Worm (Caenorhabditis elegans): ENCODE results near the gene F35E12.6.

Gene F35E12.6

DNA sequence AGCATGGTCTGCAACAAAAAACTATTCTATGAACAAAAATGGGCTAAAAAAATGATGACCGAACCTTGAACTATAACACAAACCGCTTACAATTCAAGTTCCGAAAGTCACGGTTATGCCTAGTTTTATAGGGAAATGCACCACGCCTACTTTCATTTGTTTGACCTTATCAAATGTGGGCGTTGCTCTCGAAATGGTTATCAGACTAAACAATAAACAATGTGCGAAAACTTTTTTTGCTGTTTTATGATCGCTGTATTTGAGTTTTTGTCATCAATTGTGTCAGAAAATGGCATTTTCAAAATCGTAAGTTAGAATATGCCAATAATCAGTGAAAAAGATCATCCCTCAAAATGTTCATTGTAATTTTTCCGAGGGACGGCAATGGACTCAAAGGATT, at the start of gene F35E12.6:
Gene F35E12.6 (minus strand): TSS at position 101 of the 400 bp plus-strand sequence.
- no peak for TF ChIP-seq hmbx-1 (tag; optimal IDR thresholded peaks at IDR 0.05)
- no peak for TF ChIP-seq pes-1 (GFP tag; IDR thresholded peaks at IDR 0.05)
- no peak for TF ChIP-seq hmg-4 (GFP tag; optimal IDR thresholded peaks at IDR 0.05)
- TF ChIP-seq scrt-1 (GFP tag; IDR thresholded peaks at IDR 0.05): no peak
- TF ChIP-seq tbx-11 (GFP tag; IDR thresholded peaks at IDR 0.05): no peak
- no peak for TF ChIP-seq ceh-13 (GFP tag; optimal IDR thresholded peaks at IDR 0.05)
- TF ChIP-seq ama-1 (optimal IDR thresholded peaks at IDR 0.05): no peak
- no peak for TF ChIP-seq F13C5.2 (tag; optimal IDR thresholded peaks at IDR 0.05)
- no peak for TF ChIP-seq tbx-37 (GFP tag; conservative IDR thresholded peaks at IDR 0.05)
- no peak for TF ChIP-seq sea-1 (GFP tag; conservative IDR thresholded peaks at IDR 0.05)
- no peak for TF ChIP-seq tra-4 (tag; optimal IDR thresholded peaks at IDR 0.05)
- no peak for TF ChIP-seq B0310.2 (tag; optimal IDR thresholded peaks at IDR 0.05)
- no peak for TF ChIP-seq aly-1 (tag; optimal IDR thresholded peaks at IDR 0.05)

DNA sequence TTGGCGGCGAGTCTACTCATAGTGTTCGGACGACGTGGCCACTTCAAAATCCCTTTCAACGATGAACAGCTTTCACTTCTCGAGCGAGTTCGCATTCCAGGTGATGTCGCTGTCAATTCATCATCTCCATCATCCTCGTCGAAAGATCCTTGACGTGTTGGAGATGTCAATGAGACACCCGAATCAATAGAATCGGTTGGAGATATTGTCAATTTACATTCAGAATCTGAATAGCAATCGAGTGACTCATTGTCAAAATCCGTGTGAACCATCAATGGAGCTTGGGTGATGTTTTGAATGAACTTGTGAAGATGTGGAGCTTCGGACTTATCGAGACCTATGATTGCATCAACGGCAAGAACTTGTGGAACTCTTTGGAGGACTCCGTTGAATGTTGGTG, 49.7 kb upstream of the F35E12.6 start:
- TF ChIP-seq ama-1 (optimal IDR thresholded peaks at IDR 0.05) (no peak), ceh-36 (tag; optimal IDR thresholded peaks at IDR 0.05) (no peak), tbx-37 (GFP tag; conservative IDR thresholded peaks at IDR 0.05) (no peak), tbx-11 (GFP tag; IDR thresholded peaks at IDR 0.05) (no peak), ets-7 (tag; optimal IDR thresholded peaks at IDR 0.05) (no peak), tra-4 (tag; optimal IDR thresholded peaks at IDR 0.05) (no peak), F13C5.2 (tag; optimal IDR thresholded peaks at IDR 0.05) (no peak), B0310.2 (tag; optimal IDR thresholded peaks at IDR 0.05) (no peak), flt-1 (GFP tag; IDR thresholded peaks at IDR 0.05) (no peak), hmbx-1 (tag; optimal IDR thresholded peaks at IDR 0.05) (no peak), sea-1 (GFP tag; conservative IDR thresholded peaks at IDR 0.05) (no peak), ceh-13 (GFP tag; optimal IDR thresholded peaks at IDR 0.05) (no peak)

DNA sequence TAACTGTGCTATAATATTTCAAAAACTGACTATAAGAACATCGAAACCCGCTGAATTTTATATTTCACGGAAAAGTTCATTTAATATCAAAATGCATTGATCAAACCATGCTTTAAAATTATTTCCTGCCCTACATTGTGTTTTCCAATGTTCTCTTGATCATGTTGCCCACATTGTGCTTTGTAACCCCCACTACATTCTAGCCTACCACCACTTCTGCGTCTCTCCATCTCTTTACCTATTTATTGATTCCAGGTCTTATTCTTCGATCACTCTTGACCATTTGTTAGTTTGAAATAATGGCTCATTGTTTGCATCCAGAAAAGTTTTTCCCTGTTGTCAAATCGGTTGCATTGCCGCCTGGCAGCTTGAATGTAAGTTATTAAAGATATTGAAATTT, 46.1 kb upstream of the F35E12.6 start, which contains the start of gene decr-1.1:
Gene decr-1.1 (plus strand): TSS at position 210 of the 400 bp plus-strand sequence.
- TF ChIP-seq aly-1 (tag; optimal IDR thresholded peaks at IDR 0.05) (no peak), tbx-11 (GFP tag; IDR thresholded peaks at IDR 0.05) (no peak), flt-1 (GFP tag; IDR thresholded peaks at IDR 0.05) (no peak), scrt-1 (GFP tag; IDR thresholded peaks at IDR 0.05) (no peak)

DNA sequence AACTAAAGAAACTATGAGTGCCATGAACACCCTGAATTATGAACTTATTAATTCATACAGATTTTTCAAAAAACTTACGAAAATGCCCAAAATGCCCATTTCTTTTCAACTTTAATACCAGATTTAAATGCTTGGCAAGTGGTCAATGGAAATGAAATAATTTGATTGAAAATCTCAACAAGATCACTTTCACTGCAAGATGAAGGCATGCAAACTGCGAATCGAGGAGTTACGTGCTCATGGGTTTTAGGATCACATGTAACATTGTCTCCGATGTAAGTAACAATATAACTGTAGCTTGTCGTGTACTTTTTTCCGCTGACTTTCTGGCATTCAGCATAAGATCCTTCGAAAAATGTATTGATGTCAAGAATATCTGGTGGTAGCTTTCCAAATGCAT, 44.9 kb upstream of the F35E12.6 start:
- no peak for TF ChIP-seq ama-1 (optimal IDR thresholded peaks at IDR 0.05)
- TF ChIP-seq tbx-37 (GFP tag; conservative IDR thresholded peaks at IDR 0.05): no peak
- no peak for TF ChIP-seq flt-1 (GFP tag; IDR thresholded peaks at IDR 0.05)
- no peak for TF ChIP-seq ceh-36 (tag; optimal IDR thresholded peaks at IDR 0.05)
- no peak for TF ChIP-seq B0310.2 (tag; optimal IDR thresholded peaks at IDR 0.05)
- no peak for TF ChIP-seq scrt-1 (GFP tag; IDR thresholded peaks at IDR 0.05)
- TF ChIP-seq hmg-4 (GFP tag; optimal IDR thresholded peaks at IDR 0.05): no peak
- TF ChIP-seq hnd-1 (tag; optimal IDR thresholded peaks at IDR 0.05): no peak
- no peak for TF ChIP-seq F13C5.2 (tag; optimal IDR thresholded peaks at IDR 0.05)
- no peak for TF ChIP-seq tbx-11 (GFP tag; IDR thresholded peaks at IDR 0.05)
- TF ChIP-seq sea-1 (GFP tag; conservative IDR thresholded peaks at IDR 0.05): no peak
- TF ChIP-seq ets-7 (tag; optimal IDR thresholded peaks at IDR 0.05): no peak
- TF ChIP-seq hmbx-1 (tag; optimal IDR thresholded peaks at IDR 0.05): no peak

DNA sequence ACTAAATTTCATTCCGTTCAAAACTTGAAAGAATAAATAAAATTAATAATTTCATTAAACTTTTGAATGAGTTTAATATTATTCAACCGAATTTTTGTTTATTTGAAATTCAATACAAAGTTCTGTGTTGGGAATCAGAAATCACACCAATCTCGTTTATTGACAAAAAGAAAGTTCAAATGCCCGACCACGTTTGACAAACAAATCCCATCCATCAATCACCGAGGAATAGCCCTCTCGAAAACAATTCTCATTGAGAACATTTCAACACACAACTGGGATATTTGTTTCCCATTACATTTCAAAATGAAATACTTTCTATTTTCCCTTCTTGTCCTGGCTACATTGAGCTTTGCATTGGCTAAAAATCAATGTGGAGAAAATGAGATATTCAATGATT, 41.8 kb upstream of the F35E12.6 start, which contains the start of gene F53C11.9:
Gene F53C11.9 (plus strand): TSS at position 159 of the 400 bp plus-strand sequence.
- TF ChIP-seq ceh-13 (GFP tag; optimal IDR thresholded peaks at IDR 0.05) (no peak), F13C5.2 (tag; optimal IDR thresholded peaks at IDR 0.05) (no peak), tra-4 (tag; optimal IDR thresholded peaks at IDR 0.05) (no peak), tbx-37 (GFP tag; conservative IDR thresholded peaks at IDR 0.05) (no peak), aly-1 (tag; optimal IDR thresholded peaks at IDR 0.05) (no peak), pes-1 (GFP tag; IDR thresholded peaks at IDR 0.05) (no peak), hnd-1 (tag; optimal IDR thresholded peaks at IDR 0.05) (no peak), scrt-1 (GFP tag; IDR thresholded peaks at IDR 0.05) (no peak), ceh-36 (tag; optimal IDR thresholded peaks at IDR 0.05) (no peak), sea-1 (GFP tag; conservative IDR thresholded peaks at IDR 0.05) (no peak)

DNA sequence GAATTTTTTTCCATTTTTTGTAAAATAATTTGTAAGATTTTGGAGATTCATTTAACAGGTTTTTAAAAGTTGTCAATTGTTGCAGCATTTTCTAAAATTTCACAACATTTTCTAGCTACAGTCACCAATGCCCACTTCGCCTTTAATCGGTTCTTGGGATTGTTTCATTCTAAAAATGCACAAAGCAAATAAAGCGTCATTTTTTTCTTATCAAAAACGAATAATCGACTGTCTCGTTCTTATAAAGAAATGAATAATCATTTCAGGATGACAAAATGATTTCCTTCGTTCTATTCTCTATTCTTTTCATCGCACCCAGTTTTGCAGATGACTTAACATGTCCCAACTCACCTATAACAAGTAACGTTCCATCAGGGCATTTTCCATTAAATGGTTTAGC, 39.5 kb upstream of the F35E12.6 start, which contains the start of gene F53C11.1:
Gene F53C11.1 (plus strand): TSS at position 268 of the 400 bp plus-strand sequence.
- TF ChIP-seq ets-7 (tag; optimal IDR thresholded peaks at IDR 0.05): no peak
- TF ChIP-seq flt-1 (GFP tag; IDR thresholded peaks at IDR 0.05): no peak
- TF ChIP-seq scrt-1 (GFP tag; IDR thresholded peaks at IDR 0.05): no peak
- no peak for TF ChIP-seq ceh-13 (GFP tag; optimal IDR thresholded peaks at IDR 0.05)
- TF ChIP-seq sea-1 (GFP tag; conservative IDR thresholded peaks at IDR 0.05): no peak
- no peak for TF ChIP-seq pes-1 (GFP tag; IDR thresholded peaks at IDR 0.05)
- TF ChIP-seq F13C5.2 (tag; optimal IDR thresholded peaks at IDR 0.05): no peak
- no peak for TF ChIP-seq aly-1 (tag; optimal IDR thresholded peaks at IDR 0.05)
- TF ChIP-seq hnd-1 (tag; optimal IDR thresholded peaks at IDR 0.05): no peak
- TF ChIP-seq hmg-4 (GFP tag; optimal IDR thresholded peaks at IDR 0.05): no peak
- no peak for TF ChIP-seq hmbx-1 (tag; optimal IDR thresholded peaks at IDR 0.05)
- no peak for TF ChIP-seq ceh-36 (tag; optimal IDR thresholded peaks at IDR 0.05)

DNA sequence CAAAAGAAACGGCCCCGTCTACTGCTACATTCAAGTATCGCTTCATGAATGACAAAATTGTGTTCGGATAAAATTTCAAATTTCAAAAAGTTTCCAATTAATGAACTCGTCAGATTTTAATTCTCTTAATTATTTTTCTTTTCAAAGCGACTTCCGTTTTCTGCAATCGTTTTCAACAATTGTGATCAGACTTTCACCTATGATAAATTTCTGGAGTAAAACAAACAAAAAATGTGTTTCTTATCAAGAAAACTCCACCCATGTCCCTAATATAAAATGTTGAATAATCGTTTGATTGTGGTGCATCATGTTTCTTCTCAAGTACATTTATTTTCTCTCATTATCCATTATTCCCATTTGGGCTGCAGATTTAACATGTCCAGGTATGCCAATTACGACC, 35.2 kb upstream of the F35E12.6 start, which contains the start of gene F20G2.5:
Gene F20G2.5 (plus strand): TSS at position 301 of the 400 bp plus-strand sequence.
- TF ChIP-seq hmg-4 (GFP tag; optimal IDR thresholded peaks at IDR 0.05) (no peak), ets-7 (tag; optimal IDR thresholded peaks at IDR 0.05) (no peak), sea-1 (GFP tag; conservative IDR thresholded peaks at IDR 0.05) (no peak), aly-1 (tag; optimal IDR thresholded peaks at IDR 0.05) (no peak), ceh-36 (tag; optimal IDR thresholded peaks at IDR 0.05) (no peak), B0310.2 (tag; optimal IDR thresholded peaks at IDR 0.05) (no peak), scrt-1 (GFP tag; IDR thresholded peaks at IDR 0.05) (no peak), pes-1 (GFP tag; IDR thresholded peaks at IDR 0.05) (no peak), ceh-13 (GFP tag; optimal IDR thresholded peaks at IDR 0.05) (no peak), hmbx-1 (tag; optimal IDR thresholded peaks at IDR 0.05) (no peak), ama-1 (optimal IDR thresholded peaks at IDR 0.05) (no peak)

DNA sequence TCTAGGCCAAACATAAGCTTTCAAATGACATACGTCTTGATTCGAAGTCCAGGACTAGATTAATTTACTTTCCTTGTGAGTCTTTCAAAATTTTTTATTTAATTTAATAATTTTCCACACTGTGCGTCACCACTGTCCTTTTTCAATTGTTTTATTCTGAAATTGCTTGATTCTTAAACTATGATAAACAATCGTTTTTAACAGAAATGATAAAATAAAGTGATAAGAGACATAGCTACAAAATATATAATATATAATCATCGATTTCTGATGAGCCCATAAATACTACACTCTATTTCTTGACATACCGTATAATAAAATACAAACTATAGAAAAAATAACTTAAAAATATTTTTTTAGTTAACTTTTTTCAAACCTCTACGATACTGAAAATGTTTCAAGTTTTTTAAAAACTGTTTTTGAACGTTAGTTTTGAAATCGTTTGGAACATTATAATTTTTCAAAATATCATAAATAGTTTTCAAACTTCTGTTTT, 32.9 kb upstream of the F35E12.6 start, which contains the start of gene nas-24:
Gene nas-24 (plus strand): TSS at position 446 of the 496 bp plus-strand sequence.
- TF ChIP-seq ama-1 (optimal IDR thresholded peaks at IDR 0.05): no peak
- no peak for TF ChIP-seq pes-1 (GFP tag; IDR thresholded peaks at IDR 0.05)
- no peak for TF ChIP-seq ceh-13 (GFP tag; optimal IDR thresholded peaks at IDR 0.05)
- no peak for TF ChIP-seq hmbx-1 (tag; optimal IDR thresholded peaks at IDR 0.05)
- TF ChIP-seq tra-4 (tag; optimal IDR thresholded peaks at IDR 0.05): no peak
- TF ChIP-seq ets-7 (tag; optimal IDR thresholded peaks at IDR 0.05): no peak
- TF ChIP-seq B0310.2 (tag; optimal IDR thresholded peaks at IDR 0.05): no peak
- TF ChIP-seq F13C5.2 (tag; optimal IDR thresholded peaks at IDR 0.05): no peak
- TF ChIP-seq aly-1 (tag; optimal IDR thresholded peaks at IDR 0.05): no peak
- TF ChIP-seq scrt-1 (GFP tag; IDR thresholded peaks at IDR 0.05): no peak
- TF ChIP-seq tbx-11 (GFP tag; IDR thresholded peaks at IDR 0.05): no peak
- TF ChIP-seq tbx-37 (GFP tag; conservative IDR thresholded peaks at IDR 0.05): no peak
- TF ChIP-seq hmg-4 (GFP tag; optimal IDR thresholded peaks at IDR 0.05): no peak
- no peak for TF ChIP-seq sea-1 (GFP tag; conservative IDR thresholded peaks at IDR 0.05)
- no peak for TF ChIP-seq ceh-36 (tag; optimal IDR thresholded peaks at IDR 0.05)
- no peak for TF ChIP-seq flt-1 (GFP tag; IDR thresholded peaks at IDR 0.05)

All from whole organism, early embryonic.